Worm (Caenorhabditis elegans) whole organism, L2 larva: ENCODE measurements around the gene C16C8.20.
"Not testable (repeated sequence)": the region's sequence is repeated elsewhere in the genome, so short reads cannot be mapped to it uniquely, and the experiment has no call there.

Experiments used
- lin-39 ChIP-seq: fragments of 150-350 bp; optimal IDR thresholded peaks from 2 replicates; lab custom pipeline; 2014; ENCODE audit warnings: missing biosample characterization, missing genetic modification reagents, missing genetic modification characterization
- nhr-23 ChIP-seq: fragments of 150-350 bp; optimal IDR thresholded peaks from 2 replicates; lab custom pipeline; 2014; ENCODE audit warnings: missing biosample characterization, missing genetic modification reagents, missing genetic modification characterization
- ztf-1 ChIP-seq: fragments of 200-800 bp; sonication (Bioruptor generic); conservative IDR thresholded peaks from 2 replicates; pipeline ENCODE4 v1.3.6; 2022; ENCODE audit warnings: missing genetic modification characterization, missing compliant biosample characterization

Gene C16C8.20

DNA sequence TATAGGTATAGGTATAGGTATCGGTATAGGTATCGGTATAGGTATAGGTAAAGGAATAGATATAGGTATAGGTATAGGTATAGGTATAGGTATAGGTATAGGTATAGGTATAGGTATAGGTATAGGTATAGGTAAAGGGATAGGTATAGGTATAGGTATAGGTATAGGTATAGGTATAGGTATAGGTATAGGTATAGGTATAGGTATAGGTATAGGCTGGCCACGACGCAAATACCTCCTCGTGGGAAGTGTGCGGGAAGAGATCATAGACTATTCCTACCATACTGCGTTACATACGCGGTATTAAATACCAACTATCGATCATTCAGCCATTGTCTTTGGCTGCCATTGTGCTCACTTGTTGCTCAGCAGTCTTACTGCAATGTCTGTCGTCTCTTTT, 44.0 kb downstream of the C16C8.20 start, which contains the start of gene fbxb-112:
TSS of gene fbxb-112 (plus strand) at position 301 of the 400 bp plus-strand sequence.
- TF ChIP-seq nhr-23 (tag; lab: Kevin White, UChicago); ztf-1 (GFP tag; lab: Robert Waterston, UW); lin-39 (tag; lab: Kevin White, UChicago): not testable (repeated sequence)
